Worm (Caenorhabditis elegans) whole organism, late embryonic: Measurements from ENCODE around the gene C07A9.13.

Experiments used
- K02D7.2 ChIP-seq: sonication (generic microtip); optimal IDR thresholded peaks from 2 replicates; lab custom pipeline; 2017; ENCODE audit warnings: mild to moderate bottlenecking, missing genetic modification characterization, missing compliant biosample characterization
- ama-1 ChIP-seq: fragments of 150-350 bp; optimal IDR thresholded peaks from 2 replicates; lab custom pipeline; 2014
- ceh-34 ChIP-seq: sonication (generic microtip); optimal IDR thresholded peaks from 2 replicates; lab custom pipeline; 2016; ENCODE audit warnings: mild to moderate bottlenecking, missing genetic modification characterization, missing compliant biosample characterization
- che-1 ChIP-seq: sonication (generic microtip); optimal IDR thresholded peaks from 2 replicates; lab custom pipeline; 2016; ENCODE audit warnings: mild to moderate bottlenecking, missing genetic modification characterization, missing compliant biosample characterization
- hlh-13 ChIP-seq: fragments of 200-800 bp; sonication (Bioruptor generic); optimal IDR thresholded peaks from 2 replicates; lab custom pipeline; 2018; ENCODE audit warnings: mild to moderate bottlenecking, missing genetic modification characterization, missing compliant biosample characterization
- hlh-15 ChIP-seq: sonication (generic microtip); optimal IDR thresholded peaks from 2 replicates; lab custom pipeline; 2016; ENCODE audit warnings: missing genetic modification characterization, missing compliant biosample characterization
- hlh-30 ChIP-seq: sonication (generic microtip); optimal IDR thresholded peaks from 2 replicates; lab custom pipeline; 2017; ENCODE audit warnings: antibody characterized with exemption, missing genetic modification characterization, missing compliant biosample characterization; ENCODE audit not compliant: insufficient read depth
- nhr-11 ChIP-seq: fragments of 150-350 bp; optimal IDR thresholded peaks from 2 replicates; lab custom pipeline; 2014; ENCODE audit warnings: missing biosample characterization, missing genetic modification characterization
- pha-4 ChIP-seq: fragments of 150-350 bp; optimal IDR thresholded peaks from 2 replicates; lab custom pipeline; 2018; ENCODE audit warnings: missing biosample characterization, missing genetic modification reagents, missing genetic modification characterization
- tbx-2 ChIP-seq: sonication (generic microtip); optimal IDR thresholded peaks from 2 replicates; lab custom pipeline; 2016; ENCODE audit warnings: missing genetic modification characterization, missing compliant biosample characterization
- ttx-3 ChIP-seq: sonication (generic microtip); optimal IDR thresholded peaks from 2 replicates; lab custom pipeline; 2016; ENCODE audit warnings: missing genetic modification reagents, missing genetic modification characterization, missing compliant biosample characterization

DNA sequence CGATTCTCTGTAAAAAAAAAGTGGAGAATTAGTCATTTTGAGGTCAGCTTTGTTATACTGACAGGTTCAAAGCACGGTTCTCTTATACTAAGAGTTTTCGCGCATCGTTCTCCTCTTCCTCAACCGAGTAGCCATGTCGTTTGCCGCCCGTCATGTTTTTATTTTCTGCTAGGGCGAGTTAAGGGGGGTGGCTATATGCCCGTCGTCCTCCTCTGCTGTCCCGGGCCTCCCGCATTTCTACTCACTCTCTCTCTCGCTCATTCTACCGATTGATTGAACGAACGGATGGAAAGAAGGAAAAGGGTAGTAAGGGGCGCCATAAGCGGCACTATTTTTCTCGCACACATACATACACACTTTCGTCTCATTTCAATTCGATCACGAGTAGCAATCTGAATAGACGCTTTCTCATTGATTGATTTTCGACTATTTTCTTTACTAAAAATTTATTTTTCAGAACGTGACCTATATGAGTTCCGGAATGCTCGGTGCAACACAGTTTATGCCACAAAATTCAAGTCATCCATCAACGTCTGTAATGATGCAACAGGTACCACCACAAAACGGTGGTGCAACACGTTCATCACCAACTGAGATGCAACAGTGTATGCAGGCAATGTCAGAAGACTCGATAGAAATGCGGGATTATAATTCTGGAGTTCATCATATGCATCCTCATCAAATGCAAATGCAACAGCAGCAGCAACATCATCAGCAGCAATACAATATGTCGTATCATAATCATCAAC lies 24.2 kb upstream of the C07A9.13 start:
- no peak for TF ChIP-seq ama-1 (lab: Kevin White, UChicago)
- TF ChIP-seq nhr-11 = no peak
- TF ChIP-seq pha-4 (tag; lab: Kevin White, UChicago) = no peak
- no peak for TF ChIP-seq ceh-34 (tag; lab: Kevin White, UChicago)
- no peak for TF ChIP-seq tbx-2 (tag; lab: Kevin White, UChicago)
- TF ChIP-seq hlh-15 (tag; lab: Kevin White, UChicago) = no peak
- no peak for TF ChIP-seq hlh-13 (GFP tag; lab: Kevin White, UChicago)
- TF ChIP-seq K02D7.2 (tag; lab: Kevin White, UChicago) = no peak
- no peak for TF ChIP-seq ttx-3 (tag; lab: Kevin White, UChicago)
- no peak for TF ChIP-seq hlh-30 (tag; lab: Kevin White, UChicago)
- TF ChIP-seq che-1 (tag; lab: Kevin White, UChicago) = no peak
